Worm (Caenorhabditis elegans) whole organism, L2 larva: Measurements from ENCODE around the gene lin-5.

Source experiments
- egl-27 ChIP-seq: sonication (generic microtip); optimal IDR thresholded peaks from 3 replicates; lab custom pipeline; 2017; ENCODE audit warnings: missing biosample characterization, missing genetic modification reagents, missing genetic modification characterization
- unc-55 ChIP-seq: fragments of 150-350 bp; sonication (generic microtip); optimal IDR thresholded peaks from 3 replicates; lab custom pipeline; 2014; ENCODE audit warnings: missing biosample characterization, missing genetic modification reagents, missing genetic modification characterization

ce11 chrII:7827883-7828282, 32.5 kb upstream of the lin-5 start:
- TF ChIP-seq egl-27, result no peak
- TF ChIP-seq unc-55 (GFP tag; lab: Kevin White, UChicago), result no peak
